Worm (Caenorhabditis elegans) whole organism, late embryonic: ENCODE measurements around the gene Y38A10A.7.
A peak's percentile ranks its signal among the peaks of the same experiment; 100 is the strongest.

ENCODE experiments used
- C38D4.7 ChIP-seq: fragments of 200-800 bp; sonication (Bioruptor generic); optimal IDR thresholded peaks from 2 replicates; lab custom pipeline; 2018; ENCODE audit warnings: mild to moderate bottlenecking, missing genetic modification characterization, moderate library complexity, missing compliant biosample characterization
- K02D7.2 ChIP-seq: sonication (generic microtip); optimal IDR thresholded peaks from 2 replicates; lab custom pipeline; 2017; ENCODE audit warnings: mild to moderate bottlenecking, missing genetic modification characterization, missing compliant biosample characterization
- K09A11.1 ChIP-seq: sonication (generic microtip); optimal IDR thresholded peaks from 2 replicates; lab custom pipeline; 2017; ENCODE audit warnings: antibody characterized with exemption, mild to moderate bottlenecking, missing genetic modification characterization, missing compliant biosample characterization; ENCODE audit not compliant: insufficient read depth
- Y22D7AL.16 ChIP-seq: sonication (generic microtip); optimal IDR thresholded peaks from 2 replicates; lab custom pipeline; 2016; ENCODE audit warnings: missing genetic modification characterization, missing compliant biosample characterization
- ceh-14 ChIP-seq: sonication (generic microtip); optimal IDR thresholded peaks from 2 replicates; lab custom pipeline; 2016; ENCODE audit warnings: missing genotype, missing genetic modification characterization, missing compliant biosample characterization
- ceh-19 ChIP-seq: fragments of 200-800 bp; sonication (Bioruptor generic); optimal IDR thresholded peaks from 2 replicates; lab custom pipeline; 2018; ENCODE audit warnings: mild to moderate bottlenecking, missing genetic modification characterization, missing compliant biosample characterization
- ceh-24 ChIP-seq: sonication (generic microtip); optimal IDR thresholded peaks from 2 replicates; lab custom pipeline; 2016; ENCODE audit warnings: mild to moderate bottlenecking, missing genetic modification characterization, missing compliant biosample characterization
- ceh-30 ChIP-seq: fragments of 150-350 bp; optimal IDR thresholded peaks from 2 replicates; lab custom pipeline; 2014; ENCODE audit warnings: missing biosample characterization, missing genetic modification characterization
- ceh-31 ChIP-seq: sonication (generic microtip); optimal IDR thresholded peaks from 2 replicates; lab custom pipeline; 2016; ENCODE audit warnings: missing genetic modification characterization, missing compliant biosample characterization
- ceh-34 ChIP-seq: sonication (generic microtip); optimal IDR thresholded peaks from 2 replicates; lab custom pipeline; 2016; ENCODE audit warnings: mild to moderate bottlenecking, missing genetic modification characterization, missing compliant biosample characterization
- ceh-45 ChIP-seq: fragments of 200-800 bp; sonication (Bioruptor generic); IDR thresholded peaks from 2 replicates; pipeline ENCODE4 v1.3.6; 2022; ENCODE audit warnings: missing genetic modification reagents, missing genetic modification characterization, missing compliant biosample characterization
- ceh-48 ChIP-seq: sonication (generic microtip); optimal IDR thresholded peaks from 2 replicates; lab custom pipeline; 2016; ENCODE audit warnings: missing genetic modification characterization, inconsistent platforms, missing compliant biosample characterization
- ceh-6 ChIP-seq: fragments of 200-800 bp; sonication (Bioruptor generic); optimal IDR thresholded peaks from 2 replicates; lab custom pipeline; 2018; ENCODE audit warnings: mild to moderate bottlenecking, missing genetic modification characterization, missing compliant biosample characterization
- ceh-9 ChIP-seq: sonication (generic microtip); optimal IDR thresholded peaks from 2 replicates; lab custom pipeline; 2016; ENCODE audit warnings: mild to moderate bottlenecking, missing genetic modification characterization, inconsistent platforms, missing compliant biosample characterization
- che-1 ChIP-seq: sonication (generic microtip); optimal IDR thresholded peaks from 2 replicates; lab custom pipeline; 2016; ENCODE audit warnings: mild to moderate bottlenecking, missing genetic modification characterization, missing compliant biosample characterization
- dve-1 ChIP-seq: sonication (generic microtip); optimal IDR thresholded peaks from 2 replicates; lab custom pipeline; 2017; ENCODE audit warnings: antibody characterized with exemption, mild to moderate bottlenecking, missing genetic modification characterization, missing compliant biosample characterization
- elt-4 ChIP-seq: sonication (generic microtip); optimal IDR thresholded peaks from 2 replicates; lab custom pipeline; 2016; ENCODE audit warnings: missing genetic modification characterization, missing compliant biosample characterization
- fkh-6 ChIP-seq: sonication (generic microtip); optimal IDR thresholded peaks from 2 replicates; lab custom pipeline; 2016; ENCODE audit warnings: missing genetic modification characterization, missing compliant biosample characterization
- gmeb-2 ChIP-seq: sonication (generic microtip); optimal IDR thresholded peaks from 2 replicates; lab custom pipeline; 2016; ENCODE audit warnings: missing genetic modification characterization, inconsistent platforms, missing compliant biosample characterization
- hlh-13 ChIP-seq: fragments of 200-800 bp; sonication (Bioruptor generic); optimal IDR thresholded peaks from 2 replicates; lab custom pipeline; 2018; ENCODE audit warnings: mild to moderate bottlenecking, missing genetic modification characterization, missing compliant biosample characterization
- hlh-8 ChIP-seq: sonication (generic microtip); optimal IDR thresholded peaks from 2 replicates; lab custom pipeline; 2016; ENCODE audit warnings: missing genotype, missing genetic modification characterization, missing compliant biosample characterization
- lim-6 ChIP-seq: sonication (generic microtip); optimal IDR thresholded peaks from 2 replicates; lab custom pipeline; 2016; ENCODE audit warnings: missing genetic modification characterization, missing compliant biosample characterization
- madf-2 ChIP-seq: sonication (generic microtip); optimal IDR thresholded peaks from 2 replicates; lab custom pipeline; 2017; ENCODE audit warnings: missing genetic modification characterization, missing compliant biosample characterization
- mec-3 ChIP-seq: sonication (generic microtip); optimal IDR thresholded peaks from 2 replicates; lab custom pipeline; 2016; ENCODE audit warnings: borderline replicate concordance, missing genetic modification characterization, missing compliant biosample characterization
- nfya-1 ChIP-seq: sonication (generic microtip); optimal IDR thresholded peaks from 2 replicates; lab custom pipeline; 2017; ENCODE audit warnings: missing genetic modification characterization, mild to moderate bottlenecking, missing compliant biosample characterization, antibody characterized with exemption, moderate library complexity
- nhr-11 ChIP-seq: fragments of 150-350 bp; optimal IDR thresholded peaks from 2 replicates; lab custom pipeline; 2014; ENCODE audit warnings: missing biosample characterization, missing genetic modification characterization
- nhr-232 ChIP-seq: sonication (generic microtip); optimal IDR thresholded peaks from 2 replicates; lab custom pipeline; 2016; ENCODE audit warnings: missing genetic modification characterization, missing compliant biosample characterization
- npax-4 ChIP-seq: sonication (generic microtip); optimal IDR thresholded peaks from 2 replicates; lab custom pipeline; 2016; ENCODE audit warnings: missing genetic modification characterization, missing compliant biosample characterization
- odd-2 ChIP-seq: sonication (generic microtip); optimal IDR thresholded peaks from 2 replicates; lab custom pipeline; 2017; ENCODE audit warnings: antibody characterized with exemption, mild to moderate bottlenecking, missing genetic modification characterization, missing compliant biosample characterization
- pag-3 ChIP-seq: sonication (generic microtip); optimal IDR thresholded peaks from 2 replicates; lab custom pipeline; 2016; ENCODE audit warnings: missing compliant biosample characterization, missing genetic modification characterization, borderline replicate concordance
- pat-9 ChIP-seq: fragments of 200-800 bp; sonication (Bioruptor generic); optimal IDR thresholded peaks from 2 replicates; lab custom pipeline; 2018; ENCODE audit warnings: mild to moderate bottlenecking, missing genetic modification characterization, moderate library complexity, missing compliant biosample characterization
- pax-1 ChIP-seq: fragments of 150-350 bp; optimal IDR thresholded peaks from 2 replicates; lab custom pipeline; 2014; ENCODE audit warnings: missing biosample characterization, missing genetic modification characterization
- pha-4 ChIP-seq: fragments of 150-350 bp; optimal IDR thresholded peaks from 2 replicates; lab custom pipeline; 2018; ENCODE audit warnings: missing biosample characterization, missing genetic modification reagents, missing genetic modification characterization
- pqm-1 ChIP-seq: sonication (generic microtip); optimal IDR thresholded peaks from 2 replicates; lab custom pipeline; 2016; ENCODE audit warnings: missing genetic modification characterization, missing compliant biosample characterization
- pros-1 ChIP-seq: fragments of 150-350 bp; optimal IDR thresholded peaks from 2 replicates; lab custom pipeline; 2014; ENCODE audit warnings: missing biosample characterization, missing genetic modification reagents, missing genetic modification characterization
- ref-2 ChIP-seq: sonication (generic microtip); optimal IDR thresholded peaks from 2 replicates; lab custom pipeline; 2016; ENCODE audit warnings: missing genetic modification characterization, missing compliant biosample characterization
- rnt-1 ChIP-seq: sonication (generic microtip); optimal IDR thresholded peaks from 2 replicates; lab custom pipeline; 2016; ENCODE audit warnings: missing genetic modification characterization, missing compliant biosample characterization
- sox-2 ChIP-seq: fragments of 200-800 bp; sonication (Bioruptor generic); IDR thresholded peaks from 2 replicates; pipeline ENCODE4 v1.3.6; 2022; ENCODE audit warnings: missing genetic modification reagents, missing genetic modification characterization, missing compliant biosample characterization
- tbx-7 ChIP-seq: sonication (generic microtip); optimal IDR thresholded peaks from 2 replicates; lab custom pipeline; 2016; ENCODE audit warnings: missing genotype, missing genetic modification characterization, missing compliant biosample characterization
- unc-3 ChIP-seq, 2 experiments: fragments of 200-800 bp in 1 of 2; sonication (Bioruptor generic) in 1 of 2; sonication (generic microtip) in 1 of 2; conservative IDR thresholded peaks in 1 of 2; optimal IDR thresholded peaks in 1 of 2; 2 replicates each; pipeline versions ENCODE4 v1.3.6 to Lab custom; 2016 to 2022; ENCODE audit warnings: missing compliant biosample characterization in 2 of 2, missing genetic modification characterization in 2 of 2, missing genetic modification reagents in 1 of 2
- unc-42 ChIP-seq: sonication (generic microtip); optimal IDR thresholded peaks from 2 replicates; lab custom pipeline; 2016; ENCODE audit warnings: missing genotype, missing genetic modification characterization, missing compliant biosample characterization
- unc-55 ChIP-seq: sonication (generic microtip); optimal IDR thresholded peaks from 2 replicates; lab custom pipeline; 2017; ENCODE audit warnings: missing biosample characterization, missing genetic modification reagents, missing genetic modification characterization
- unc-86 ChIP-seq: sonication (generic microtip); optimal IDR thresholded peaks from 2 replicates; lab custom pipeline; 2016; ENCODE audit warnings: missing genetic modification characterization, missing compliant biosample characterization
- ztf-16 ChIP-seq: sonication (generic microtip); optimal IDR thresholded peaks from 2 replicates; lab custom pipeline; 2017; ENCODE audit warnings: missing genetic modification characterization, missing compliant biosample characterization

The Y38A10A.7 gene

DNA sequence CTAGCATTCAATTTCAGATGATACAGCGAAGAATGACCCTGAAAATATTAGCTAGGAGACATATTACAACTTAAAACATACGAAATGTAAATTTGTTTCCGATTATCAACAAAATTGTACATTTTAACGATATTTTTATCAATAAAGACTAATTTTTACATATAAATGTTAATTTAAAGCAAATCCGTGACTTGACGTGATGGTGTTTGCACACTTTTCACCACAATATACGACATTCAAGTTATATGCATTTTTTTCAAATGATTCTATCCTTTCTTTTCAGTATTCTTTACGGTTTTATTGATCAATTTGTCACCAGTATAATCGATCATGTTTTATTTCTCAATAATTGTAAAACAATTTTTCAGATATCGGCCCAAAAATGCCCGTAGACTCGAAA is at the start of gene Y38A10A.7:
Gene Y38A10A.7, plus strand, starts transcription at position 369 of the 400 bp plus-strand sequence.
- TF ChIP-seq ceh-34 (tag; lab: Kevin White, UChicago) (no peak), ref-2 (tag; lab: Kevin White, UChicago) (no peak), pros-1 (tag; lab: Kevin White, UChicago) (no peak)

DNA sequence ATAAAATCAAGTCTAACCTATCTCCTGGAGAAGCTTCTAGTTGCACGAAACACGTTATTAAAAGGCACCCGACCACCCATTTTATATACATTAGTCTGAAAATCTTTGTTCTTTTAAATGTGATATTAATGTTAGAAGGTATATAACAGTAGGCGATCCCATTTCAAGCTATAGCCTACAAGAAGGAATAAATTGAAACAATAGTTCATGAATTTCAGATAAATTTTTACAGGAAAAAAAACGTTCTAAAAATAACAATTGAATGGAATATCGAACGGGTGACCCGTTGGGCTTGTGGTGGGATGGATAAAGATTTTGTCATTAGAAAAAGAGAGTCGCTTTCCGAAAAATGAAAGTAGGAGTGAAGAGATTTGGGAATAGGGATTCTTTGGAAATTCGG is 48.2 kb upstream of the Y38A10A.7 start, which contains the start of gene pgap-3:
Gene pgap-3, minus strand, starts transcription at position 101 of the 400 bp plus-strand sequence.
- TF ChIP-seq ceh-9 (tag; lab: Kevin White, UChicago) = no peak
- TF ChIP-seq pat-9 (tag; lab: Kevin White, UChicago) = no peak
- no peak for TF ChIP-seq ceh-31 (tag; lab: Kevin White, UChicago)
- no peak for TF ChIP-seq ztf-16 (tag; lab: Kevin White, UChicago)
- TF ChIP-seq lim-6 (tag; lab: Kevin White, UChicago) = no peak
- TF ChIP-seq C38D4.7 = no peak
- no peak for TF ChIP-seq nhr-11 (tag; lab: Kevin White, UChicago)
- no peak for TF ChIP-seq pag-3 (tag; lab: Kevin White, UChicago)
- no peak for TF ChIP-seq ceh-6 (GFP tag; lab: Kevin White, UChicago)
- no peak for TF ChIP-seq pqm-1 (tag; lab: Kevin White, UChicago)
- no peak for TF ChIP-seq Y22D7AL.16 (tag; lab: Kevin White, UChicago)
- TF ChIP-seq rnt-1 (tag; lab: Kevin White, UChicago) = no peak
- TF ChIP-seq dve-1 (tag; lab: Kevin White, UChicago) = no peak
- TF ChIP-seq unc-55 = no peak
- no peak for TF ChIP-seq ceh-48 (tag; lab: Kevin White, UChicago)
- no peak for TF ChIP-seq tbx-7 (tag; lab: Kevin White, UChicago)
- no peak for TF ChIP-seq K02D7.2 (tag; lab: Kevin White, UChicago)
- TF ChIP-seq pax-1 (tag; lab: Kevin White, UChicago) = no peak
- TF ChIP-seq fkh-6 (tag; lab: Kevin White, UChicago) = no peak
- TF ChIP-seq, all 69 proteins: peak for 0

DNA sequence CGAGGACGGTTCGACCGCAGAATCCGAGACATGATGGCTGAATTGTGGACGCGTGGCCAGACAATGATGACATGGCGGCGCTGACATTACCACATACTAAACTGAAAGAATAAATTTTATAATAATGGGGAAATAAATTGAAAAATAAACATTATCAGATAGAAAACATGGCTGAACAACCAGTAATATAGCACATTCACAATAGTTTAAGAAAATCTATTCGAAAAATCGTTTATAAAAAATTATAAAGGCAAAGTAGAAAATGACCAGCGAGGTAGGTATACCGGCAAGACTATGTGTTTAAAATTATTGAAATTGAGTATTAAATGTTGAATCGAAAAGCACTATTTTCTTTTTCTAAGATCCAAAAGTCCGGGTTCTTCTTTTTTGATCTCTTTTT is 44.8 kb upstream of the Y38A10A.7 start, which contains the start of gene jamp-1:
Gene jamp-1, minus strand, starts transcription at position 101 of the 400 bp plus-strand sequence.
- TF ChIP-seq Y22D7AL.16 (tag; lab: Kevin White, UChicago) (no peak), dve-1 (tag; lab: Kevin White, UChicago) (no peak), ceh-45 (GFP tag; lab: Robert Waterston, UW) (no peak), hlh-8 (tag; lab: Kevin White, UChicago) (no peak), mec-3 (tag; lab: Kevin White, UChicago) (no peak), ceh-6 (GFP tag; lab: Kevin White, UChicago) (no peak), nhr-232 (tag; lab: Kevin White, UChicago) (no peak), elt-4 (no peak), unc-86 (tag; lab: Kevin White, UChicago) (no peak), pax-1 (tag; lab: Kevin White, UChicago) (no peak), pha-4 (tag; lab: Kevin White, UChicago) (no peak), ceh-14 (tag; lab: Kevin White, UChicago) (no peak), ceh-19 (GFP tag; lab: Kevin White, UChicago) (no peak), odd-2 (tag; lab: Kevin White, UChicago) (no peak), npax-4 (tag; lab: Kevin White, UChicago) (no peak), ztf-16 (tag; lab: Kevin White, UChicago) (no peak)

DNA sequence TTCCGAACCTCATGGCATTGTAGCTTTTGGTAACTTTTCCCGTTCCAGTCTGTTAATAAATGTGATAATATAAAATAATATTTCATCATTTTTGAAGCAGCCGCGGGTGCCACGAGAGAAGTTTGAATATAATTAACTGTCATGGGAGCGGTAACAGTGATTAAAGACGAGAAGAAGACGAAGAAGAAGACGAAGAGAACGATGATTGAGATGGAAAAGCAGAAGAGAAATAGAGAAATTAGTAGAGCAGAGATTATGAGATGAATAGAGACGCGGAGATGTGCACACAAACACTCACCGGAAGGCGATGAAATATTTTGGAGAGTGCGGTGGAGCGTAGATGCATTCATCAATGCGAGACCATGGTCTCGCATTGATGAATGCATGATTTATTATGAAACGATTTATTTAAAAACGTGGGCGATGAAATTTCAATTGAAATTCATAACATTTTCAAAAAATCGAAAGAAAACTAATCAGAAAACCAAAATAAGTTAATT is 42.8 kb upstream of the Y38A10A.7 start, which contains the start of gene seip-1:
Gene seip-1, minus strand, starts transcription at position 51 of the 500 bp plus-strand sequence.
- TF ChIP-seq K09A11.1 (tag; lab: Kevin White, UChicago) (peak; percentile 2), madf-2 (tag; lab: Kevin White, UChicago) (peak; percentile 27), che-1 (tag; lab: Kevin White, UChicago) (no peak), ceh-6 (GFP tag; lab: Kevin White, UChicago) (no peak), unc-42 (tag; lab: Kevin White, UChicago) (peak; percentile 76), pqm-1 (tag; lab: Kevin White, UChicago) (no peak), Y22D7AL.16 (tag; lab: Kevin White, UChicago) (no peak), odd-2 (tag; lab: Kevin White, UChicago) (no peak), sox-2 (GFP tag; lab: Robert Waterston, UW) (peak; percentile 40; the same call in 1 of the 2 replicates), ceh-24 (tag; lab: Kevin White, UChicago) (no peak), hlh-13 (no peak), gmeb-2 (tag; lab: Kevin White, UChicago) (no peak), C38D4.7 (no peak), ceh-30 (peak; percentile 42), nfya-1 (tag; lab: Kevin White, UChicago) (peak; percentile 88), unc-55 (peak; percentile 92), unc-3 (GFP tag; conservative IDR thresholded peaks at IDR 0.05; lab: Robert Waterston, UW) (no peak), unc-3 (tag; optimal IDR thresholded peaks at IDR 0.05; lab: Kevin White, UChicago) (no peak), ceh-31 (tag; lab: Kevin White, UChicago) (peak; percentile 87)
